Worm (Caenorhabditis elegans) whole organism, L4/young adult: Measurements from ENCODE around the gene nsy-1.

ENCODE experiments used
- W03F9.2 ChIP-seq: fragments of 150-350 bp; optimal IDR thresholded peaks from 2 replicates; lab custom pipeline; 2014; ENCODE audit warnings: missing biosample characterization, missing genetic modification characterization
- dao-5 ChIP-seq: sonication (generic microtip); optimal IDR thresholded peaks from 2 replicates; lab custom pipeline; 2016; ENCODE audit warnings: missing genotype, missing genetic modification characterization, moderate library complexity, missing compliant biosample characterization
- him-1 ChIP-seq: sonication (generic microtip); optimal IDR thresholded peaks from 2 replicates; lab custom pipeline; 2016; ENCODE audit warnings: missing genotype, missing genetic modification reagents, missing genetic modification characterization, missing compliant biosample characterization

nsy-1 gene

ce11 chrII:5056254-5056653 lies 33.7 kb downstream of the nsy-1 start:
- TF ChIP-seq him-1 (tag; lab: Kevin White, UChicago), result no peak

ce11 chrII:5057315-5057714 lies 34.8 kb downstream of the nsy-1 start:
- TF ChIP-seq W03F9.2 (peak; percentile 12), him-1 (tag; lab: Kevin White, UChicago) (peak; percentile 55), dao-5 (tag; lab: Kevin White, UChicago) (peak; percentile 13)

ce11 chrII:5058036-5058435 lies 35.5 kb downstream of the nsy-1 start, which contains the start of gene C27A2.12:
C27A2.12 (minus strand) TSS chrII:5058136.
- TF ChIP-seq dao-5 (tag; lab: Kevin White, UChicago) (no peak), him-1 (tag; lab: Kevin White, UChicago) (no peak), W03F9.2 (no peak)

- TF ChIP-seq him-1 (tag; lab: Kevin White, UChicago), result no peak
- TF ChIP-seq dao-5 (tag; lab: Kevin White, UChicago), result no peak
- TF ChIP-seq W03F9.2, result no peak
These were observed 38.2 kb downstream of the nsy-1 start, which contains the start of gene pho-12 for ce11 chrII:5060719-5061118. pho-12 (minus strand) TSS chrII:5060819.

ce11 chrII:5061794-5062368 lies 39.3 kb downstream of the nsy-1 start, which contains the start of gene smc-5:
smc-5 (plus strand) TSS chrII:5062125.
- TF ChIP-seq him-1 (tag; lab: Kevin White, UChicago), result no peak
- TF ChIP-seq dao-5 (tag; lab: Kevin White, UChicago), result no peak
- TF ChIP-seq W03F9.2, result no peak

- TF ChIP-seq him-1 (tag; lab: Kevin White, UChicago) (no peak), dao-5 (tag; lab: Kevin White, UChicago) (no peak), W03F9.2 (no peak)
These were observed 44.4 kb downstream of the nsy-1 start for ce11 chrII:5066967-5067366.

- TF ChIP-seq him-1 (tag; lab: Kevin White, UChicago) (no peak), W03F9.2 (no peak), dao-5 (tag; lab: Kevin White, UChicago) (no peak)
These were observed 45.4 kb downstream of the nsy-1 start, which contains the start of gene C27A2.8 for ce11 chrII:5067927-5068326. C27A2.8 (minus strand) TSS chrII:5068043.

ce11 chrII:5069525-5069924 lies 47.0 kb downstream of the nsy-1 start, which contains the start of gene idpb-2:
idpb-2 (minus strand) TSS chrII:5069625.
- no peak for TF ChIP-seq him-1 (tag; lab: Kevin White, UChicago)
- no peak for TF ChIP-seq W03F9.2
- no peak for TF ChIP-seq dao-5 (tag; lab: Kevin White, UChicago)

- TF ChIP-seq dao-5 (tag; lab: Kevin White, UChicago), result no peak
- no peak for TF ChIP-seq W03F9.2
- no peak for TF ChIP-seq him-1 (tag; lab: Kevin White, UChicago)
These were observed 48.7 kb downstream of the nsy-1 start, which contains the start of gene C27A2.7 for ce11 chrII:5071265-5071664. C27A2.7 (minus strand) TSS chrII:5071365.
